Fruit fly (Drosophila melanogaster) whole organism, embryonic: ENCODE data around the gene Rh3.

Experiments used
- Asciz ChIP-seq: fragments of 200-800 bp; sonication (Bioruptor generic); optimal IDR thresholded peaks from 2 replicates; lab custom pipeline; 2017; ENCODE audit warnings: missing biosample characterization, mild to moderate bottlenecking, missing genetic modification characterization, missing genetic modification reagents
- Bgb ChIP-seq: fragments of 200-800 bp; sonication (Bioruptor generic); IDR thresholded peaks from 2 replicates; pipeline ENCODE4 v1.3.6; 2022; ENCODE audit warnings: missing biosample characterization, missing genetic modification characterization; ENCODE audit not compliant: partially characterized antibody
- CG10209 ChIP-seq: fragments of 200-800 bp; sonication (Bioruptor generic); optimal IDR thresholded peaks from 3 replicates; lab custom pipeline; 2017; ENCODE audit warnings: missing biosample characterization, mild to moderate bottlenecking, missing genetic modification characterization, missing genetic modification reagents
- CG10321 ChIP-seq: fragments of 200-800 bp; sonication (Bioruptor generic); IDR thresholded peaks from 2 replicates; pipeline ENCODE4 v1.3.6; 2022; ENCODE audit warnings: missing biosample characterization, missing genetic modification characterization
- CG10462 ChIP-seq: fragments of 200-800 bp; sonication (Bioruptor generic); optimal IDR thresholded peaks from 2 replicates; lab custom pipeline; 2016; ENCODE audit warnings: missing biosample characterization, missing genetic modification characterization
- CG10959 ChIP-seq: fragments of 200-800 bp; sonication (Bioruptor generic); IDR thresholded peaks from 2 replicates; pipeline ENCODE4 v1.3.6; 2022; ENCODE audit warnings: missing biosample characterization, missing genetic modification characterization
- CG15269 ChIP-seq: fragments of 200-800 bp; sonication (Bioruptor generic); optimal IDR thresholded peaks from 2 replicates; lab custom pipeline; 2018; ENCODE audit warnings: missing biosample characterization, mild to moderate bottlenecking, missing genetic modification characterization, moderate library complexity
- CG16815 ChIP-seq: fragments of 200-800 bp; sonication (Bioruptor generic); optimal IDR thresholded peaks from 3 replicates; lab custom pipeline; 2017; ENCODE audit warnings: missing biosample characterization, mild to moderate bottlenecking, missing genetic modification characterization
- CG17328 ChIP-seq: fragments of 200-800 bp; sonication (Bioruptor generic); IDR thresholded peaks from 2 replicates; pipeline ENCODE4 v1.3.6; 2022; ENCODE audit warnings: missing biosample characterization, missing genetic modification characterization
- CG17359 ChIP-seq: fragments of 200-800 bp; sonication (Bioruptor generic); optimal IDR thresholded peaks from 3 replicates; lab custom pipeline; 2018; ENCODE audit warnings: missing biosample characterization, mild to moderate bottlenecking, missing genetic modification characterization, moderate library complexity
- CG30403 ChIP-seq: fragments of 200-800 bp; sonication (Bioruptor generic); optimal IDR thresholded peaks from 3 replicates; lab custom pipeline; 2016; ENCODE audit warnings: missing biosample characterization, missing genetic modification characterization
- CG32532 ChIP-seq: fragments of 200-800 bp; sonication (Bioruptor generic); IDR thresholded peaks from 2 replicates; pipeline ENCODE4 v1.3.6; 2022; ENCODE audit warnings: missing biosample characterization, missing genetic modification characterization
- CG32772 ChIP-seq: fragments of 200-800 bp; sonication (Bioruptor generic); IDR thresholded peaks from 2 replicates; pipeline ENCODE4 v1.3.6; 2022; ENCODE audit warnings: missing biosample characterization, missing genetic modification characterization
- CG3847 ChIP-seq: fragments of 200-800 bp; sonication (Bioruptor generic); IDR thresholded peaks from 2 replicates; pipeline ENCODE4 v1.3.6; 2022; ENCODE audit warnings: missing biosample characterization, missing genetic modification characterization
- CG8290 ChIP-seq, 3 experiments: fragments of 200-800 bp; sonication (Bioruptor generic); optimal IDR thresholded peaks; 2 replicates each; lab custom pipeline; 2016 to 2019; ENCODE audit warnings: missing biosample characterization in 3 of 3, missing genetic modification characterization in 3 of 3, mild to moderate bottlenecking in 2 of 3, moderate library complexity in 1 of 3
- CG8478 ChIP-seq: fragments of >200 bp; optimal IDR thresholded peaks from 2 replicates; lab custom pipeline; 2018
- CG8765 ChIP-seq: fragments of 200-800 bp; sonication (Bioruptor generic); IDR thresholded peaks from 2 replicates; pipeline ENCODE4 v1.3.6; 2022; ENCODE audit warnings: missing biosample characterization, missing genetic modification characterization
- CG9932 ChIP-seq: fragments of 200-800 bp; sonication (Bioruptor generic); IDR thresholded peaks from 2 replicates; pipeline ENCODE4 v1.3.6; 2022; ENCODE audit warnings: missing biosample characterization, missing genetic modification characterization
- D19B ChIP-seq: fragments of 200-800 bp; sonication (Bioruptor generic); optimal IDR thresholded peaks from 2 replicates; lab custom pipeline; 2017; ENCODE audit warnings: missing biosample characterization, mild to moderate bottlenecking, missing genetic modification characterization
- Deaf1 ChIP-seq: fragments of 200-800 bp; optimal IDR thresholded peaks from 3 replicates; lab custom pipeline; 2019; ENCODE audit warnings: missing biosample characterization, mild to moderate bottlenecking, missing genetic modification characterization, moderate library complexity
- Drgx ChIP-seq: fragments of 200-800 bp; sonication (Bioruptor generic); IDR thresholded peaks from 2 replicates; pipeline ENCODE4 v1.3.6; 2022; ENCODE audit warnings: missing biosample characterization, missing genetic modification characterization
- Elba2 ChIP-seq: fragments of 200-800 bp; sonication (Bioruptor generic); optimal IDR thresholded peaks from 3 replicates; lab custom pipeline; 2016; ENCODE audit warnings: missing biosample characterization, missing genetic modification characterization
- HLH54F ChIP-seq: fragments of 200-800 bp; sonication (Bioruptor generic); optimal IDR thresholded peaks from 3 replicates; lab custom pipeline; 2016; ENCODE audit warnings: missing biosample characterization, missing genetic modification characterization
- NC2α ChIP-seq: fragments of 200-800 bp; sonication (Bioruptor generic); optimal IDR thresholded peaks from 2 replicates; lab custom pipeline; 2016; ENCODE audit warnings: missing biosample characterization, missing genetic modification characterization
- Neu2 ChIP-seq: fragments of 200-800 bp; sonication (Bioruptor generic); optimal IDR thresholded peaks from 3 replicates; lab custom pipeline; 2016; ENCODE audit warnings: missing biosample characterization, missing genetic modification characterization, borderline replicate concordance
- Optix ChIP-seq: fragments of 200-800 bp; sonication (Bioruptor generic); IDR thresholded peaks from 3 replicates; pipeline ENCODE4 v1.3.6; 2022; ENCODE audit warnings: missing biosample characterization, missing genetic modification characterization
- Sin3A ChIP-seq: fragments of >200 bp; optimal IDR thresholded peaks from 2 replicates; lab custom pipeline; 2018
- Sry-δ ChIP-seq: fragments of 200-800 bp; sonication (Bioruptor generic); optimal IDR thresholded peaks from 2 replicates; lab custom pipeline; 2016; ENCODE audit warnings: missing biosample characterization, missing genetic modification characterization
- Ssrp ChIP-seq: fragments of 200-800 bp; sonication (Bioruptor generic); optimal IDR thresholded peaks from 2 replicates; lab custom pipeline; 2018; ENCODE audit warnings: missing biosample characterization, mild to moderate bottlenecking, missing genetic modification characterization, moderate library complexity
- Trl ChIP-seq, 3 experiments: fragments of >200 bp in 2 of 3; fragments of 200-800 bp in 1 of 3; sonication (Bioruptor generic) in 1 of 3; optimal IDR thresholded peaks; 2 replicates in 1 of 3; 3 replicates in 2 of 3; lab custom pipeline; 2016 to 2017; ENCODE audit warnings: missing biosample characterization in 1 of 3, missing genetic modification characterization in 1 of 3
- al ChIP-seq: fragments of 200-800 bp; sonication (Bioruptor generic); IDR thresholded peaks from 2 replicates; pipeline ENCODE4 v1.3.6; 2022; ENCODE audit warnings: missing biosample characterization, missing genetic modification characterization
- cas ChIP-seq: fragments of 200-800 bp; sonication (Bioruptor generic); IDR thresholded peaks from 2 replicates; pipeline ENCODE4 v1.3.6; 2022; ENCODE audit warnings: missing biosample characterization, missing genetic modification characterization
- crp ChIP-seq, 2 experiments: fragments of 200-800 bp; sonication (Bioruptor generic); optimal IDR thresholded peaks; 2 replicates in 1 of 2; 3 replicates in 1 of 2; lab custom pipeline; 2017; ENCODE audit warnings: missing biosample characterization in 2 of 2, missing genetic modification characterization in 2 of 2, mild to moderate bottlenecking in 1 of 2, moderate library complexity in 1 of 2
- dimm ChIP-seq: fragments of 200-800 bp; sonication (Bioruptor generic); IDR thresholded peaks from 2 replicates; pipeline ENCODE4 v1.3.6; 2022; ENCODE audit warnings: missing biosample characterization, missing genetic modification characterization
- dmrt11E ChIP-seq: fragments of 200-800 bp; sonication (Bioruptor generic); optimal IDR thresholded peaks from 3 replicates; lab custom pipeline; 2018; ENCODE audit warnings: missing biosample characterization, mild to moderate bottlenecking, missing genetic modification characterization, moderate library complexity
- dmrt99B ChIP-seq: fragments of 200-800 bp; sonication (Bioruptor generic); optimal IDR thresholded peaks from 2 replicates; lab custom pipeline; 2018; ENCODE audit warnings: missing biosample characterization, mild to moderate bottlenecking, missing genetic modification characterization, moderate library complexity
- gce ChIP-seq: fragments of 200-800 bp; sonication (Bioruptor generic); IDR thresholded peaks from 3 replicates; pipeline ENCODE4 v1.3.6; 2022; ENCODE audit warnings: missing biosample characterization, missing genetic modification characterization
- gcm ChIP-seq: fragments of 200-800 bp; sonication (Bioruptor generic); optimal IDR thresholded peaks from 2 replicates; lab custom pipeline; 2019; ENCODE audit warnings: missing biosample characterization, mild to moderate bottlenecking, missing genetic modification characterization, moderate library complexity
- hkb ChIP-seq, 2 experiments: fragments of 200-800 bp in 1 of 2; fragments of >200 bp in 1 of 2; sonication (Bioruptor generic) in 1 of 2; IDR thresholded peaks in 1 of 2; optimal IDR thresholded peaks in 1 of 2; 2 replicates each; pipeline versions ENCODE4 v1.3.6 to Lab custom; 2017 to 2022; ENCODE audit warnings: missing biosample characterization in 1 of 2, missing genetic modification characterization in 1 of 2
- jumu ChIP-seq: fragments of 200-800 bp; sonication (Bioruptor generic); optimal IDR thresholded peaks from 3 replicates; lab custom pipeline; 2016; ENCODE audit warnings: missing biosample characterization, missing genetic modification characterization
- lbe ChIP-seq: fragments of 200-800 bp; sonication (Bioruptor generic); optimal IDR thresholded peaks from 2 replicates; lab custom pipeline; 2016; ENCODE audit warnings: missing biosample characterization, mild to moderate bottlenecking, missing genetic modification characterization
- lilli ChIP-seq: fragments of 200-800 bp; sonication (Bioruptor generic); optimal IDR thresholded peaks from 3 replicates; lab custom pipeline; 2016; ENCODE audit warnings: missing biosample characterization, missing genetic modification characterization
- nau ChIP-seq: fragments of 200-800 bp; sonication (Bioruptor generic); optimal IDR thresholded peaks from 3 replicates; lab custom pipeline; 2017; ENCODE audit warnings: missing biosample characterization, mild to moderate bottlenecking, missing genetic modification characterization, missing genetic modification reagents
- pros ChIP-seq: fragments of 200-800 bp; sonication (Bioruptor generic); optimal IDR thresholded peaks from 3 replicates; lab custom pipeline; 2019; ENCODE audit warnings: missing biosample characterization, mild to moderate bottlenecking, missing genetic modification characterization, moderate library complexity
- repo ChIP-seq: fragments of 200-800 bp; sonication (Bioruptor generic); optimal IDR thresholded peaks from 2 replicates; lab custom pipeline; 2016; ENCODE audit warnings: missing biosample characterization, missing genetic modification characterization
- slp2 ChIP-seq: fragments of 200-800 bp; sonication (Bioruptor generic); optimal IDR thresholded peaks from 2 replicates; lab custom pipeline; 2016; ENCODE audit warnings: missing biosample characterization, missing genetic modification characterization
- sug ChIP-seq: fragments of 200-800 bp; optimal IDR thresholded peaks from 2 replicates; lab custom pipeline; 2019; ENCODE audit warnings: missing biosample characterization, mild to moderate bottlenecking, missing genetic modification characterization, moderate library complexity
- tll ChIP-seq, 2 experiments: fragments of 200-800 bp in 1 of 2; fragments of >200 bp in 1 of 2; sonication (Bioruptor generic) in 1 of 2; optimal IDR thresholded peaks; 2 replicates each; lab custom pipeline; 2017 to 2019; ENCODE audit warnings: missing biosample characterization in 2 of 2, missing genetic modification characterization in 2 of 2, mild to moderate bottlenecking in 1 of 2, moderate library complexity in 1 of 2
- toy ChIP-seq: fragments of 200-800 bp; sonication (Bioruptor generic); IDR thresholded peaks from 2 replicates; pipeline ENCODE4 v1.3.6; 2022; ENCODE audit warnings: missing biosample characterization, missing genetic modification characterization
- unpg ChIP-seq: fragments of 200-800 bp; sonication (Bioruptor generic); optimal IDR thresholded peaks from 3 replicates; lab custom pipeline; 2018; ENCODE audit warnings: missing biosample characterization, mild to moderate bottlenecking, missing genetic modification characterization, moderate library complexity

Gene Rh3

DNA sequence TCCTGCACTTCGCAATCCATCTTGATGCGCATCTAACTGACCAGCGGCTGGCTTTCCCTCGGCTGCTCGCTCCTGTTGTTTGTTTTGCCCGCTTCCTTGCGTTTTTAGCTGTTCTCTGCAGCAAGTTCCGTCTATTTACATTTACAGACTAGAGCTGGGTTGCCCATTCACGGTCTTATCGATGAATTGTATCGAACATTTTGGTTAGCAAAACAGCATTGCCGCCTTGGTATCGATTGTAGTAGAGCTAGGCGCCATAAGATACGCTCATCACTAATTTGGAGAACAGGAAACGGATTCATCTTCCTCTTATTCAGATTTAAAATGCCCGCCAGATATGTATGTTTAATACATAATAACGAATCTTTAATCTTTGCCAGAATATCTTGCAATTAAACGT, 46.4 kb downstream of the Rh3 start, which contains the start of gene Regnase-1 (continued):
- TF ChIP-seq CG17328 (peak; percentile 95), pros (GFP tag; lab: Kevin White, UChicago) (no peak), CG9932 (GFP tag; lab: Robert Waterston, UW) (peak; percentile 87), CG32772 (GFP tag; lab: Robert Waterston, UW) (peak; percentile 65; the same call in 1 of the 2 replicates), gce (peak; percentile 95), CG32532 (peak; percentile 93), lilli (GFP tag; lab: Kevin White, UChicago) (peak; percentile 84), al (GFP tag; lab: Robert Waterston, UW) (peak; percentile 72), slp2 (GFP tag; lab: Kevin White, UChicago) (peak; percentile 87), CG10959 (GFP tag; lab: Robert Waterston, UW) (peak; percentile 82), CG8290 (GFP tag; optimal IDR thresholded peaks at IDR 0.05; lab: Kevin White, UChicago) (peak; percentile 91), CG8290 (tag; optimal IDR thresholded peaks at IDR 0.05; lab: Kevin White, UChicago) (peak; percentile 87 to 97), CG17359 (tag; lab: Kevin White, UChicago) (peak; percentile 94), cas (GFP tag; lab: Robert Waterston, UW) (peak; percentile 75), D19B (GFP tag; lab: Kevin White, UChicago) (peak; percentile 75), toy (GFP tag; lab: Robert Waterston, UW) (peak; percentile 71), hkb (optimal IDR thresholded peaks at IDR 0.05; lab: Kevin White, UChicago) (no peak), hkb (GFP tag; IDR thresholded peaks at IDR 0.05; lab: Robert Waterston, UW) (peak; percentile 93), Drgx (GFP tag; lab: Robert Waterston, UW) (peak; percentile 66), CG10462 (GFP tag; lab: Kevin White, UChicago) (peak; percentile 62), Sry-δ (peak; percentile 100), CG16815 (GFP tag; lab: Kevin White, UChicago) (peak; percentile 34), unpg (GFP tag; lab: Kevin White, UChicago) (peak; percentile 93), NC2α (GFP tag; lab: Kevin White, UChicago) (peak; percentile 86), CG10209 (GFP tag; lab: Kevin White, UChicago) (peak; percentile 87), Deaf1 (tag; lab: Kevin White, UChicago) (peak; percentile 66), nau (no peak), CG3847 (GFP tag; lab: Robert Waterston, UW) (peak; percentile 91), dmrt99B (tag; lab: Kevin White, UChicago) (peak; percentile 85), Sin3A (lab: Kevin White, UChicago) (peak; percentile 51), Neu2 (GFP tag; lab: Kevin White, UChicago) (peak; percentile 62), CG10321 (GFP tag; lab: Robert Waterston, UW) (peak; percentile 66), CG30403 (GFP tag; lab: Kevin White, UChicago) (peak; percentile 78), repo (GFP tag; lab: Kevin White, UChicago) (peak; percentile 83), Trl (optimal IDR thresholded peaks at IDR 0.05; lab: Kevin White, UChicago) (no peak), Trl (GFP tag; optimal IDR thresholded peaks at IDR 0.05; lab: Kevin White, UChicago) (peak; percentile 91), lbe (GFP tag; lab: Kevin White, UChicago) (peak; percentile 86), Elba2 (GFP tag; lab: Kevin White, UChicago) (peak; percentile 39), Ssrp (tag; lab: Kevin White, UChicago) (peak; percentile 65), dmrt11E (peak; percentile 76), Asciz (peak; percentile 95), gcm (GFP tag; lab: Kevin White, UChicago) (peak; percentile 94), CG8478 (lab: Kevin White, UChicago) (no peak), CG8765 (GFP tag; lab: Robert Waterston, UW) (peak; percentile 47; the same call in 1 of the 2 replicates), HLH54F (GFP tag; lab: Kevin White, UChicago) (peak; percentile 79), crp (GFP tag; optimal IDR thresholded peaks at IDR 0.05; lab: Kevin White, UChicago) (peak in 1 of 2 experiments; percentile 63), sug (tag; lab: Kevin White, UChicago) (peak; percentile 88), Optix (peak; percentile 84), CG15269 (tag; lab: Kevin White, UChicago) (peak; percentile 91), tll (GFP tag; optimal IDR thresholded peaks at IDR 0.05; lab: Kevin White, UChicago) (no peak), Bgb (GFP tag; lab: Robert Waterston, UW) (peak; percentile 98), jumu (GFP tag; lab: Kevin White, UChicago) (peak; percentile 51), dimm (GFP tag; lab: Robert Waterston, UW) (peak; percentile 57; the same call in 1 of the 2 replicates)
